Worm (Caenorhabditis elegans) whole organism, young adult: ENCODE measurements around the gene F30H5.5.

Experiments used
- C17E4.6 ChIP-seq: fragments of 200-800 bp; sonication (Bioruptor generic); IDR thresholded peaks from 2 replicates; pipeline ENCODE4 v1.3.6; 2022; ENCODE audit warnings: missing genetic modification reagents, missing genetic modification characterization, missing compliant biosample characterization
- F23B12.7 ChIP-seq: sonication (generic microtip); optimal IDR thresholded peaks from 2 replicates; lab custom pipeline; 2017; ENCODE audit warnings: missing genetic modification characterization, mild to moderate bottlenecking, missing compliant biosample characterization, antibody characterized with exemption, moderate library complexity; ENCODE audit not compliant: insufficient read depth
- Y95B8A.8 ChIP-seq: fragments of 200-800 bp; sonication (Bioruptor generic); IDR thresholded peaks from 2 replicates; pipeline ENCODE4 v1.3.6; 2022; ENCODE audit warnings: missing genetic modification reagents, missing genetic modification characterization, missing compliant biosample characterization
- atf-7 ChIP-seq: sonication (generic microtip); optimal IDR thresholded peaks from 2 replicates; lab custom pipeline; 2017; ENCODE audit warnings: mild to moderate bottlenecking, missing genetic modification characterization, missing compliant biosample characterization
- hrde-1 ChIP-seq: sonication (generic microtip); optimal IDR thresholded peaks from 2 replicates; lab custom pipeline; 2016; ENCODE audit warnings: missing genetic modification characterization, mild to moderate bottlenecking, missing compliant biosample characterization, moderate library complexity, missing genotype, missing genetic modification reagents, borderline replicate concordance
- mcd-1 ChIP-seq: fragments of 200-800 bp; sonication (Bioruptor generic); IDR thresholded peaks from 2 replicates; pipeline ENCODE4 v1.3.6; 2022; ENCODE audit warnings: missing genetic modification reagents, missing genetic modification characterization, missing compliant biosample characterization
- mel-28 ChIP-seq: sonication (generic microtip); optimal IDR thresholded peaks from 2 replicates; lab custom pipeline; 2016; ENCODE audit warnings: borderline replicate concordance, mild to moderate bottlenecking, missing genetic modification characterization, missing compliant biosample characterization
- pha-4 ChIP-seq: fragments of 150-350 bp; sonication (generic microtip); optimal IDR thresholded peaks from 2 replicates; lab custom pipeline; 2014; ENCODE audit warnings: missing biosample characterization, missing genetic modification reagents, missing genetic modification characterization
- rpc-1 ChIP-seq, 2 experiments: fragments of 150-350 bp in 1 of 2; sonication (generic microtip) in 1 of 2; optimal IDR thresholded peaks; 2 replicates each; lab custom pipeline; 2014 to 2018; ENCODE audit warnings: missing biosample characterization in 1 of 2, missing genetic modification characterization in 1 of 2, missing genetic modification reagents in 1 of 2, missing genotype in 1 of 2
- snpc-1.1 ChIP-seq: sonication (generic microtip); optimal IDR thresholded peaks from 2 replicates; lab custom pipeline; 2017; ENCODE audit warnings: missing genetic modification characterization, mild to moderate bottlenecking, missing compliant biosample characterization, antibody characterized with exemption, moderate library complexity, missing genotype, missing genetic modification reagents; ENCODE audit not compliant: insufficient read depth
- unc-62 ChIP-seq: fragments of 150-350 bp; optimal IDR thresholded peaks from 2 replicates; lab custom pipeline; 2014; ENCODE audit warnings: missing biosample characterization, missing genetic modification reagents, missing genetic modification characterization
- ztf-22 ChIP-seq: fragments of 200-800 bp; sonication (Bioruptor generic); optimal IDR thresholded peaks from 2 replicates; lab custom pipeline; 2018; ENCODE audit warnings: mild to moderate bottlenecking, missing genetic modification characterization, moderate library complexity, missing compliant biosample characterization

DNA sequence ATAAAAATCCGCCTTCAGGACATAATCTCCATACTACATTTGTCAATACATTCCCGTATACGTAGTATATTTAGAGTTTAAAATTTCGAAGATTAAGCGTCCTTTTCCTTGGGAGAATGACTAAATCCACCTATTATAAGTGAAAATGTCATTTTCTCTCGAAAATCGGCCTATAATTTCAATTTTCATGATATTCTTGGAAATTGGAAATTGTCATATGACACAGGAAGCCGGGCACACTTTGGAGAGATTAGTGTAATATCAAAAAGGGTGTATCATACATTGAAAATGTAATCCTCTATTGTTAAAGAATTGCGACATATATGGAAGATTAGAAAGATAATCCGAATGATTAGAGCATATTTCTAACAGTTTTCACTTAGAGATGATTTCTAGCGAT is 5.8 kb upstream of the F30H5.5 start:
- no peak for TF ChIP-seq hrde-1 (tag; lab: Kevin White, UChicago)
- TF ChIP-seq unc-62 (GFP tag; lab: Kevin White, UChicago): no peak
- no peak for TF ChIP-seq snpc-1.1
- TF ChIP-seq mel-28 (tag; lab: Kevin White, UChicago): no peak
- TF ChIP-seq mcd-1 (GFP tag; lab: Robert Waterston, UW): no peak
- TF ChIP-seq pha-4 (tag; lab: Kevin White, UChicago): no peak
- no peak for TF ChIP-seq F23B12.7 (tag; lab: Kevin White, UChicago)
- TF ChIP-seq rpc-1 (optimal IDR thresholded peaks at IDR 0.05; lab: Kevin White, UChicago): no peak
- TF ChIP-seq rpc-1 (tag; optimal IDR thresholded peaks at IDR 0.05; lab: Kevin White, UChicago): no peak
- no peak for TF ChIP-seq C17E4.6
- TF ChIP-seq ztf-22: no peak
- TF ChIP-seq Y95B8A.8 (GFP tag; lab: Robert Waterston, UW): no peak
- TF ChIP-seq atf-7 (tag; lab: Kevin White, UChicago): no peak
